Worm (Caenorhabditis elegans) whole organism, L3 larva: ENCODE data around the gene ZC155.4.

Experiments used
- ZK546.5 ChIP-seq: sonication (generic microtip); optimal IDR thresholded peaks from 2 replicates; lab custom pipeline; 2017; ENCODE audit warnings: missing biosample characterization, missing genetic modification characterization
- ceh-28 ChIP-seq: fragments of 150-350 bp; optimal IDR thresholded peaks from 2 replicates; lab custom pipeline; 2014; ENCODE audit warnings: missing biosample characterization, missing genetic modification reagents, missing genetic modification characterization
- ceh-82 ChIP-seq: fragments of 150-350 bp; optimal IDR thresholded peaks from 2 replicates; lab custom pipeline; 2014; ENCODE audit warnings: missing biosample characterization, missing genetic modification characterization
- elt-3 ChIP-seq, 3 experiments: fragments of 150-350 bp in 1 of 3; sonication (generic microtip) in 2 of 3; optimal IDR thresholded peaks; 2 replicates in 2 of 3; 4 replicates in 1 of 3; lab custom pipeline; 2014 to 2017; ENCODE audit warnings: missing biosample characterization in 3 of 3, missing genetic modification characterization in 3 of 3
- lin-39 ChIP-seq: fragments of 150-350 bp; optimal IDR thresholded peaks from 2 replicates; lab custom pipeline; 2018; ENCODE audit warnings: missing biosample characterization, missing genetic modification reagents, missing genetic modification characterization
- lsy-12 ChIP-seq: sonication (generic microtip); optimal IDR thresholded peaks from 2 replicates; lab custom pipeline; 2016; ENCODE audit warnings: mild to moderate bottlenecking, missing genetic modification characterization, missing compliant biosample characterization
- nhr-11 ChIP-seq: fragments of 150-350 bp; optimal IDR thresholded peaks from 2 replicates; lab custom pipeline; 2014; ENCODE audit warnings: missing biosample characterization, missing genetic modification characterization
- nhr-12 ChIP-seq: fragments of 150-350 bp; optimal IDR thresholded peaks from 2 replicates; lab custom pipeline; 2014; ENCODE audit warnings: missing biosample characterization, missing genetic modification characterization
- nhr-237 ChIP-seq: fragments of 150-350 bp; optimal IDR thresholded peaks from 2 replicates; lab custom pipeline; 2014; ENCODE audit warnings: missing biosample characterization, missing genetic modification characterization
- nhr-76 ChIP-seq: fragments of 150-350 bp; sonication (generic microtip); optimal IDR thresholded peaks from 5 replicates; lab custom pipeline; 2014; ENCODE audit warnings: missing biosample characterization, missing genetic modification characterization
- pha-4 ChIP-seq: fragments of 150-350 bp; optimal IDR thresholded peaks from 2 replicates; lab custom pipeline; 2014; ENCODE audit warnings: missing biosample characterization, missing genetic modification reagents, missing genetic modification characterization
- pqm-1 ChIP-seq: fragments of 150-350 bp; optimal IDR thresholded peaks from 2 replicates; lab custom pipeline; 2017; ENCODE audit warnings: missing biosample characterization, missing genetic modification characterization, inconsistent platforms
- sea-2 ChIP-seq: fragments of 150-350 bp; sonication (generic microtip); optimal IDR thresholded peaks from 4 replicates; lab custom pipeline; 2014; ENCODE audit warnings: missing biosample characterization, missing genetic modification reagents, missing genetic modification characterization
- unc-39 ChIP-seq: sonication (generic microtip); optimal IDR thresholded peaks from 4 replicates; lab custom pipeline; 2017; ENCODE audit warnings: missing biosample characterization, missing genetic modification characterization

ce11 chrIII:5195690-5196089 is 19.6 kb downstream of the ZC155.4 start, which contains the start of gene moc-6:
- TF ChIP-seq nhr-237 (tag; lab: Kevin White, UChicago) (no peak), ceh-82 (no peak), nhr-76 (tag; lab: Kevin White, UChicago) (no peak), ZK546.5 (tag; lab: Kevin White, UChicago) (no peak), lsy-12 (tag; lab: Kevin White, UChicago) (no peak), pqm-1 (no peak), nhr-11 (tag; lab: Kevin White, UChicago) (no peak), elt-3 (tag; optimal IDR thresholded peaks at IDR 0.05; lab: Kevin White, UChicago) (no peak), pha-4 (tag; lab: Kevin White, UChicago) (no peak), ceh-28 (tag; lab: Kevin White, UChicago) (peak; percentile 12), sea-2 (GFP tag; lab: Kevin White, UChicago) (no peak), unc-39 (tag; lab: Kevin White, UChicago) (no peak), nhr-12 (tag; lab: Kevin White, UChicago) (no peak), lin-39 (tag; lab: Kevin White, UChicago) (no peak)
